Fruit fly (Drosophila melanogaster): ENCODE data around the gene MED14.

Gene MED14

dm6 chr3L:625899-626298 lies 32.9 kb downstream of the MED14 start:
- no peak for TF ChIP-seq rgr (GFP tag; optimal IDR thresholded peaks at IDR 0.05)
- TF ChIP-seq N (GFP tag; optimal IDR thresholded peaks at IDR 0.05), result no peak
- TF ChIP-seq HLH106 (tag; optimal IDR thresholded peaks at IDR 0.05), result no peak
- TF ChIP-seq fru (GFP tag; optimal IDR thresholded peaks at IDR 0.05), result no peak
- TF ChIP-seq dl (GFP tag; optimal IDR thresholded peaks at IDR 0.05; ENCODE audit: insufficient read depth in 1 of 2, partially characterized antibody in 2 of 2), result no peak
- no peak for TF ChIP-seq Hnf4 (GFP tag; optimal IDR thresholded peaks at IDR 0.05)
- no peak for TF ChIP-seq GATAd (GFP tag; optimal IDR thresholded peaks at IDR 0.05)
- TF ChIP-seq Sp1 (GFP tag; optimal IDR thresholded peaks at IDR 0.05), result peak; percentile 27

dm6 chr3L:626498-627369 lies 33.7 kb downstream of the MED14 start:
- no peak for TF ChIP-seq ey (GFP tag; optimal IDR thresholded peaks at IDR 0.05)
- no peak for TF ChIP-seq Abd-B (GFP tag; optimal IDR thresholded peaks at IDR 0.05)
- TF ChIP-seq Hr83 (GFP tag; optimal IDR thresholded peaks at IDR 0.05; ENCODE audit: poor library complexity, severe bottlenecking), result no peak
- TF ChIP-seq usp (GFP tag; optimal IDR thresholded peaks at IDR 0.05), result no peak
- peak; percentile 2 for TF ChIP-seq CG9705 (GFP tag; optimal IDR thresholded peaks at IDR 0.05)
- no peak for TF ChIP-seq Jra (GFP tag; optimal IDR thresholded peaks at IDR 0.05)
- no peak for TF ChIP-seq GATAd (GFP tag; optimal IDR thresholded peaks at IDR 0.05)
- TF ChIP-seq jim (GFP tag; optimal IDR thresholded peaks at IDR 0.05), result peak; percentile 92
- peak; percentile 10 for TF ChIP-seq br (GFP tag; optimal IDR thresholded peaks at IDR 0.05)
- TF ChIP-seq foxo (GFP tag; optimal IDR thresholded peaks at IDR 0.05), result no peak
- no peak for TF ChIP-seq dsf (GFP tag; optimal IDR thresholded peaks at IDR 0.05; ENCODE audit: borderline replicate concordance)
- peak; percentile 44 for TF ChIP-seq Rel (GFP tag; optimal IDR thresholded peaks at IDR 0.05)
- peak; percentile 57 for TF ChIP-seq Rel (tag; optimal IDR thresholded peaks at IDR 0.05)
- TF ChIP-seq dl (GFP tag; optimal IDR thresholded peaks at IDR 0.05; ENCODE audit: insufficient read depth in 1 of 2, partially characterized antibody in 2 of 2), result no peak
- TF ChIP-seq sage (GFP tag; optimal IDR thresholded peaks at IDR 0.05), result no peak
- no peak for TF ChIP-seq Mio (GFP tag; optimal IDR thresholded peaks at IDR 0.05)
- no peak for TF ChIP-seq Hnf4 (GFP tag; optimal IDR thresholded peaks at IDR 0.05)
- peak; percentile 36 for TF ChIP-seq Dfd (GFP tag; optimal IDR thresholded peaks at IDR 0.05)
- TF ChIP-seq N (GFP tag; optimal IDR thresholded peaks at IDR 0.05), result no peak
- no peak for TF ChIP-seq brk (GFP tag; optimal IDR thresholded peaks at IDR 0.05)
- TF ChIP-seq CG32264 (GFP tag; optimal IDR thresholded peaks at IDR 0.05), result no peak
- TF ChIP-seq Myc (optimal IDR thresholded peaks at IDR 0.05), result no peak
- TF ChIP-seq Hr78 (GFP tag; optimal IDR thresholded peaks at IDR 0.05), result no peak
- no peak for TF ChIP-seq psq (GFP tag; optimal IDR thresholded peaks at IDR 0.05)
- peak; percentile 33 for TF ChIP-seq fru (GFP tag; optimal IDR thresholded peaks at IDR 0.05)
- peak; percentile 54 for TF ChIP-seq Vsx2 (GFP tag; optimal IDR thresholded peaks at IDR 0.05; ENCODE audit: partially characterized antibody)
- TF ChIP-seq pan (optimal IDR thresholded peaks at IDR 0.05), result no peak
- TF ChIP-seq woc (GFP tag; optimal IDR thresholded peaks at IDR 0.05), result peak; percentile 23
- no peak for TF ChIP-seq Dif (GFP tag; optimal IDR thresholded peaks at IDR 0.05; ENCODE audit: partially characterized antibody)
- TF ChIP-seq dmrt93B (GFP tag; optimal IDR thresholded peaks at IDR 0.05), result no peak
- no peak for TF ChIP-seq rgr (GFP tag; optimal IDR thresholded peaks at IDR 0.05)
- TF ChIP-seq sv (GFP tag; optimal IDR thresholded peaks at IDR 0.05), result peak; percentile 13
- TF ChIP-seq OdsH (GFP tag; optimal IDR thresholded peaks at IDR 0.05), result no peak
- peak; percentile 31 for TF ChIP-seq h (GFP tag; optimal IDR thresholded peaks at IDR 0.05)
- TF ChIP-seq HLH106 (tag; optimal IDR thresholded peaks at IDR 0.05), result peak; percentile 29
- no peak for TF ChIP-seq lola (GFP tag; optimal IDR thresholded peaks at IDR 0.05)
- no peak for TF ChIP-seq tai (GFP tag; optimal IDR thresholded peaks at IDR 0.05)
- TF ChIP-seq Sp1 (GFP tag; optimal IDR thresholded peaks at IDR 0.05), result peak; percentile 71
- peak; percentile 16 for TF ChIP-seq CrebA (GFP tag; optimal IDR thresholded peaks at IDR 0.05; ENCODE audit: borderline replicate concordance)
